Worm (Caenorhabditis elegans) whole organism, late embryonic: ENCODE results near the gene R02F11.9.

Experiments used
- T23F11.4 ChIP-seq: fragments of 200-800 bp; sonication (Bioruptor generic); optimal IDR thresholded peaks from 2 replicates; lab custom pipeline; 2018; ENCODE audit warnings: mild to moderate bottlenecking, missing genetic modification characterization, missing compliant biosample characterization
- ama-1 ChIP-seq: fragments of 150-350 bp; optimal IDR thresholded peaks from 2 replicates; lab custom pipeline; 2014
- ceh-2 ChIP-seq: sonication (generic microtip); optimal IDR thresholded peaks from 2 replicates; lab custom pipeline; 2016; ENCODE audit warnings: missing genotype, missing genetic modification characterization, missing compliant biosample characterization
- ceh-9 ChIP-seq: sonication (generic microtip); optimal IDR thresholded peaks from 2 replicates; lab custom pipeline; 2016; ENCODE audit warnings: mild to moderate bottlenecking, missing genetic modification characterization, inconsistent platforms, missing compliant biosample characterization
- dve-1 ChIP-seq: sonication (generic microtip); optimal IDR thresholded peaks from 2 replicates; lab custom pipeline; 2017; ENCODE audit warnings: antibody characterized with exemption, mild to moderate bottlenecking, missing genetic modification characterization, missing compliant biosample characterization
- fax-1 ChIP-seq: sonication (generic microtip); optimal IDR thresholded peaks from 2 replicates; lab custom pipeline; 2016; ENCODE audit warnings: missing genotype, missing genetic modification characterization, missing compliant biosample characterization
- madf-2 ChIP-seq: sonication (generic microtip); optimal IDR thresholded peaks from 2 replicates; lab custom pipeline; 2017; ENCODE audit warnings: missing genetic modification characterization, missing compliant biosample characterization
- odd-2 ChIP-seq: sonication (generic microtip); optimal IDR thresholded peaks from 2 replicates; lab custom pipeline; 2017; ENCODE audit warnings: antibody characterized with exemption, mild to moderate bottlenecking, missing genetic modification characterization, missing compliant biosample characterization
- pag-3 ChIP-seq: sonication (generic microtip); optimal IDR thresholded peaks from 2 replicates; lab custom pipeline; 2016; ENCODE audit warnings: missing compliant biosample characterization, missing genetic modification characterization, borderline replicate concordance
- pat-9 ChIP-seq: fragments of 200-800 bp; sonication (Bioruptor generic); optimal IDR thresholded peaks from 2 replicates; lab custom pipeline; 2018; ENCODE audit warnings: mild to moderate bottlenecking, missing genetic modification characterization, moderate library complexity, missing compliant biosample characterization
- pha-4 ChIP-seq: fragments of 150-350 bp; optimal IDR thresholded peaks from 2 replicates; lab custom pipeline; 2018; ENCODE audit warnings: missing biosample characterization, missing genetic modification reagents, missing genetic modification characterization
- sdc-2 ChIP-seq: sonication (generic microtip); optimal IDR thresholded peaks from 2 replicates; lab custom pipeline; 2016; ENCODE audit warnings: missing genotype, missing genetic modification characterization, missing compliant biosample characterization
- sox-4 ChIP-seq: sonication (generic microtip); optimal IDR thresholded peaks from 2 replicates; lab custom pipeline; 2017; ENCODE audit warnings: mild to moderate bottlenecking, missing genetic modification characterization, inconsistent platforms, missing compliant biosample characterization
- unc-3 ChIP-seq, 2 experiments: fragments of 200-800 bp in 1 of 2; sonication (Bioruptor generic) in 1 of 2; sonication (generic microtip) in 1 of 2; conservative IDR thresholded peaks in 1 of 2; optimal IDR thresholded peaks in 1 of 2; 2 replicates each; pipeline versions ENCODE4 v1.3.6 to Lab custom; 2016 to 2022; ENCODE audit warnings: missing compliant biosample characterization in 2 of 2, missing genetic modification characterization in 2 of 2, missing genetic modification reagents in 1 of 2

DNA sequence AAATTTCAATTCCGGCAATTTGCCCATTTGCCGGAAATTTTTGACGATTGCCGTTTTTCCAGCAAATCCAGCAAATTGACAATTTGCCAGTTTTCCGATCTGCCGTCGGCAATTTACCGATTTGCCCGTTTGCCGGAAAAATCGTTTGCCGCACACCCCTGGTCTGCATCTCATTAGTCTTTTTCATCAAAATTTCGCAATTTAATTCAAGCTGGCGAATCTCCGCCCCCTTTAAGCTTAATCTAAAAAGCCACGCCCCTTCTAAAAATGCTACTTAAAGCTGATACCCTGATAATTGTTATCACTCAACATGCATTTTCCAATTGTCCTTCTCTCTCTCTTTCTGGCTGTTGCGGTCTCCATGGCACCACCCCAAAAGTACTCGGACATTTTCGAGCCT is 4.0 kb upstream of the R02F11.9 start, which contains the start of gene Y60C6A.1:
- TF ChIP-seq odd-2 (tag; lab: Kevin White, UChicago), result no peak
- TF ChIP-seq pag-3 (tag; lab: Kevin White, UChicago), result no peak
- TF ChIP-seq ceh-9 (tag; lab: Kevin White, UChicago), result no peak
- TF ChIP-seq pat-9 (tag; lab: Kevin White, UChicago), result no peak
- no peak for TF ChIP-seq ama-1 (lab: Kevin White, UChicago)
- no peak for TF ChIP-seq pha-4 (tag; lab: Kevin White, UChicago)
- TF ChIP-seq fax-1 (tag; lab: Kevin White, UChicago), result no peak
- TF ChIP-seq ceh-2 (tag; lab: Kevin White, UChicago), result no peak
- TF ChIP-seq madf-2 (tag; lab: Kevin White, UChicago), result no peak
- TF ChIP-seq sox-4, result no peak
- no peak for TF ChIP-seq T23F11.4 (GFP tag; lab: Kevin White, UChicago)
- TF ChIP-seq sdc-2 (tag; lab: Kevin White, UChicago), result no peak
- no peak for TF ChIP-seq dve-1 (tag; lab: Kevin White, UChicago)
- TF ChIP-seq unc-3 (GFP tag; conservative IDR thresholded peaks at IDR 0.05; lab: Robert Waterston, UW), result no peak
- TF ChIP-seq unc-3 (tag; optimal IDR thresholded peaks at IDR 0.05; lab: Kevin White, UChicago), result no peak
